Fruit fly (Drosophila melanogaster) whole organism, prepupa: ENCODE measurements around the gene Clic.

Experiments used
- Blimp-1 ChIP-seq: fragments of 200-800 bp; sonication (Bioruptor generic); optimal IDR thresholded peaks from 3 replicates; lab custom pipeline; 2017; ENCODE audit warnings: missing biosample characterization, missing genetic modification characterization, mild to moderate bottlenecking, moderate library complexity, missing genetic modification reagents
- CG10631 ChIP-seq: fragments of 200-800 bp; sonication (Bioruptor generic); optimal IDR thresholded peaks from 2 replicates; lab custom pipeline; 2016; ENCODE audit warnings: missing biosample characterization, missing genetic modification characterization
- CG10669 ChIP-seq: fragments of 200-800 bp; sonication (Bioruptor generic); optimal IDR thresholded peaks from 3 replicates; lab custom pipeline; 2018; ENCODE audit warnings: missing biosample characterization, mild to moderate bottlenecking, missing genetic modification characterization, moderate library complexity
- CG11294 ChIP-seq: fragments of 200-800 bp; sonication (Bioruptor generic); IDR thresholded peaks from 2 replicates; pipeline ENCODE4 v1.3.6; 2022; ENCODE audit warnings: missing biosample characterization, missing genetic modification characterization
- CG11762 ChIP-seq: fragments of 200-800 bp; sonication (Bioruptor generic); optimal IDR thresholded peaks from 3 replicates; lab custom pipeline; 2016; ENCODE audit warnings: missing biosample characterization, missing genetic modification characterization; ENCODE audit not compliant: insufficient read depth
- CG11902 ChIP-seq: fragments of 200-800 bp; sonication (Bioruptor generic); optimal IDR thresholded peaks from 3 replicates; lab custom pipeline; 2016; ENCODE audit warnings: missing biosample characterization, missing genetic modification characterization
- CG1621 ChIP-seq: fragments of 200-800 bp; sonication (Bioruptor generic); optimal IDR thresholded peaks from 3 replicates; lab custom pipeline; 2018; ENCODE audit warnings: missing biosample characterization, mild to moderate bottlenecking, missing genetic modification characterization
- CG3032 ChIP-seq: fragments of 200-800 bp; optimal IDR thresholded peaks from 2 replicates; lab custom pipeline; 2019; ENCODE audit warnings: missing biosample characterization, mild to moderate bottlenecking, missing genetic modification characterization, moderate library complexity
- CG31627 ChIP-seq: fragments of 200-800 bp; sonication (Bioruptor generic); optimal IDR thresholded peaks from 3 replicates; lab custom pipeline; 2016; ENCODE audit warnings: missing biosample characterization, missing genetic modification characterization
- CG32006 ChIP-seq: fragments of 200-800 bp; sonication (Bioruptor generic); optimal IDR thresholded peaks from 3 replicates; lab custom pipeline; 2017; ENCODE audit warnings: missing biosample characterization, mild to moderate bottlenecking, missing genetic modification characterization
- CG3919 ChIP-seq: fragments of 200-800 bp; sonication (Bioruptor generic); optimal IDR thresholded peaks from 3 replicates; lab custom pipeline; 2016; ENCODE audit warnings: missing biosample characterization, missing genetic modification characterization
- CG4318 ChIP-seq: fragments of 200-800 bp; sonication (Bioruptor generic); optimal IDR thresholded peaks from 3 replicates; lab custom pipeline; 2017; ENCODE audit warnings: missing biosample characterization, mild to moderate bottlenecking, missing genetic modification characterization
- CG6163 ChIP-seq: fragments of 200-800 bp; sonication (Bioruptor generic); IDR thresholded peaks from 3 replicates; pipeline ENCODE4 v1.3.6; 2022; ENCODE audit warnings: missing biosample characterization, missing genetic modification characterization
- CG6808 ChIP-seq: fragments of 200-800 bp; sonication (Bioruptor generic); optimal IDR thresholded peaks from 3 replicates; lab custom pipeline; 2017; ENCODE audit warnings: missing biosample characterization, missing genetic modification characterization, mild to moderate bottlenecking, moderate library complexity, missing genetic modification reagents
- CG7368 ChIP-seq: fragments of 200-800 bp; sonication (Bioruptor generic); optimal IDR thresholded peaks from 3 replicates; lab custom pipeline; 2016; ENCODE audit warnings: missing biosample characterization, missing genetic modification characterization
- CG8119 ChIP-seq: fragments of 200-800 bp; sonication (Bioruptor generic); IDR thresholded peaks from 3 replicates; pipeline ENCODE4 v1.3.6; 2022; ENCODE audit warnings: missing biosample characterization, missing genetic modification characterization
- CG8319 ChIP-seq: fragments of 200-800 bp; sonication (Bioruptor generic); optimal IDR thresholded peaks from 3 replicates; lab custom pipeline; 2016; ENCODE audit warnings: missing biosample characterization, missing genetic modification characterization
- CG8632 ChIP-seq: fragments of 200-800 bp; sonication (Bioruptor generic); optimal IDR thresholded peaks from 3 replicates; lab custom pipeline; 2016; ENCODE audit warnings: missing biosample characterization, missing genetic modification characterization
- CG9139 ChIP-seq: fragments of 200-800 bp; sonication (Bioruptor generic); optimal IDR thresholded peaks from 3 replicates; lab custom pipeline; 2017; ENCODE audit warnings: missing biosample characterization, mild to moderate bottlenecking, missing genetic modification characterization
- Eip75B ChIP-seq: fragments of 200-800 bp; sonication (Bioruptor generic); optimal IDR thresholded peaks from 3 replicates; lab custom pipeline; 2016; ENCODE audit warnings: missing biosample characterization, missing genetic modification characterization
- Eip78C ChIP-seq: fragments of 200-800 bp; sonication (Bioruptor generic); peaks from one replicate; lab custom pipeline; 2016; ENCODE audit warnings: missing biosample characterization, missing genetic modification characterization
- Eip93F ChIP-seq: fragments of 200-800 bp; sonication (Bioruptor generic); optimal IDR thresholded peaks from 2 replicates; lab custom pipeline; 2016; ENCODE audit warnings: missing biosample characterization, mild to moderate bottlenecking, missing genetic modification characterization
- Ets21C ChIP-seq: fragments of 200-800 bp; sonication (Bioruptor generic); optimal IDR thresholded peaks from 3 replicates; lab custom pipeline; 2016; ENCODE audit warnings: missing biosample characterization, missing genetic modification characterization
- Gug ChIP-seq: fragments of 200-800 bp; sonication (Bioruptor generic); IDR thresholded peaks from 2 replicates; pipeline ENCODE4 v1.3.6; 2022; ENCODE audit warnings: missing biosample characterization, missing genetic modification characterization
- Hr38 ChIP-seq: sonication (Bioruptor generic); optimal IDR thresholded peaks from 2 replicates; lab custom pipeline; 2016; ENCODE audit warnings: missing biosample characterization, missing genetic modification characterization
- Hr4 ChIP-seq: fragments of 200-800 bp; sonication (Bioruptor generic); optimal IDR thresholded peaks from 3 replicates; lab custom pipeline; 2016; ENCODE audit warnings: missing biosample characterization, missing genetic modification characterization
- Lpt ChIP-seq: fragments of 200-800 bp; sonication (Bioruptor generic); optimal IDR thresholded peaks from 3 replicates; lab custom pipeline; 2016; ENCODE audit warnings: missing biosample characterization, missing genetic modification characterization
- Met ChIP-seq: fragments of 200-800 bp; sonication (Bioruptor generic); optimal IDR thresholded peaks from 3 replicates; lab custom pipeline; 2016; ENCODE audit warnings: missing biosample characterization, missing genetic modification characterization
- OdsH ChIP-seq: fragments of 200-800 bp; sonication (Bioruptor generic); optimal IDR thresholded peaks from 3 replicates; lab custom pipeline; 2016; ENCODE audit warnings: missing biosample characterization, missing genetic modification characterization
- Smox ChIP-seq: fragments of 200-800 bp; sonication (Bioruptor generic); optimal IDR thresholded peaks from 3 replicates; lab custom pipeline; 2016; ENCODE audit warnings: missing biosample characterization, missing genetic modification characterization
- Sox102F ChIP-seq: fragments of 200-800 bp; sonication (Bioruptor generic); optimal IDR thresholded peaks from 2 replicates; lab custom pipeline; 2016; ENCODE audit warnings: missing biosample characterization, mild to moderate bottlenecking, missing genetic modification characterization
- Sox14 ChIP-seq: fragments of 200-800 bp; sonication (Bioruptor generic); optimal IDR thresholded peaks from 3 replicates; lab custom pipeline; 2016; ENCODE audit warnings: missing biosample characterization, missing genetic modification characterization
- Sox15 ChIP-seq: fragments of 200-800 bp; sonication (Bioruptor generic); optimal IDR thresholded peaks from 3 replicates; lab custom pipeline; 2016; ENCODE audit warnings: missing biosample characterization, missing genetic modification characterization
- achi ChIP-seq: fragments of 200-800 bp; sonication (Bioruptor generic); optimal IDR thresholded peaks from 3 replicates; lab custom pipeline; 2016; ENCODE audit warnings: missing biosample characterization, missing genetic modification characterization
- acj6 ChIP-seq: fragments of 200-800 bp; sonication (Bioruptor generic); optimal IDR thresholded peaks from 3 replicates; lab custom pipeline; 2016; ENCODE audit warnings: missing biosample characterization, missing genetic modification characterization
- dac ChIP-seq: fragments of 200-800 bp; sonication (Bioruptor generic); optimal IDR thresholded peaks from 2 replicates; lab custom pipeline; 2017; ENCODE audit warnings: missing biosample characterization, mild to moderate bottlenecking, missing genetic modification characterization
- dsx ChIP-seq: fragments of 200-800 bp; optimal IDR thresholded peaks from 3 replicates; lab custom pipeline; 2019; ENCODE audit warnings: missing biosample characterization, mild to moderate bottlenecking, missing genetic modification characterization, moderate library complexity; ENCODE audit not compliant: poor library complexity, severe bottlenecking
- eg ChIP-seq: fragments of 200-800 bp; sonication (Bioruptor generic); IDR thresholded peaks from 3 replicates; pipeline ENCODE4 v1.3.6; 2022; ENCODE audit warnings: missing biosample characterization, missing genetic modification characterization
- fd59A ChIP-seq: fragments of 200-800 bp; sonication (Bioruptor generic); optimal IDR thresholded peaks from 2 replicates; lab custom pipeline; 2017; ENCODE audit warnings: missing biosample characterization, mild to moderate bottlenecking, missing genetic modification characterization, missing genetic modification reagents
- fd85E ChIP-seq: fragments of 200-800 bp; sonication (Bioruptor generic); optimal IDR thresholded peaks from 3 replicates; lab custom pipeline; 2016; ENCODE audit warnings: missing biosample characterization, missing genetic modification characterization
- fkh ChIP-seq: fragments of 200-800 bp; sonication (Bioruptor generic); optimal IDR thresholded peaks from 3 replicates; lab custom pipeline; 2017; ENCODE audit warnings: missing biosample characterization, mild to moderate bottlenecking, missing genetic modification characterization, moderate library complexity
- pdm3 ChIP-seq: fragments of 200-800 bp; sonication (Bioruptor generic); optimal IDR thresholded peaks from 3 replicates; lab custom pipeline; 2016; ENCODE audit warnings: missing biosample characterization, missing genetic modification characterization
- salr ChIP-seq, 2 experiments: fragments of 200-800 bp; sonication (Bioruptor generic); optimal IDR thresholded peaks; 3 replicates each; lab custom pipeline; 2016 to 2018; ENCODE audit warnings: missing biosample characterization in 2 of 2, missing genetic modification characterization in 2 of 2, mild to moderate bottlenecking in 1 of 2
- spab ChIP-seq: fragments of 200-800 bp; sonication (Bioruptor generic); optimal IDR thresholded peaks from 2 replicates; lab custom pipeline; 2017; ENCODE audit warnings: missing biosample characterization, mild to moderate bottlenecking, missing genetic modification characterization, missing genetic modification reagents
- ss ChIP-seq, 2 experiments: fragments of 200-800 bp; sonication (Bioruptor generic); optimal IDR thresholded peaks; 2 replicates in 1 of 2; 3 replicates in 1 of 2; lab custom pipeline; 2017 to 2018; ENCODE audit warnings: mild to moderate bottlenecking in 2 of 2, missing biosample characterization in 2 of 2, missing genetic modification characterization in 2 of 2, moderate library complexity in 1 of 2
- svp ChIP-seq: fragments of 200-800 bp; sonication (Bioruptor generic); peaks from one replicate; lab custom pipeline; 2016; ENCODE audit warnings: missing biosample characterization, missing genetic modification characterization

The Clic gene

dm6 chrX:13786037-13786667 is 36.0 kb downstream of the Clic start:
- no peak for TF ChIP-seq fkh (GFP tag; lab: Kevin White, UChicago)
- TF ChIP-seq Eip78C (GFP tag; lab: Kevin White, UChicago), result peak; percentile 70
- TF ChIP-seq svp, result peak; percentile 51
- no peak for TF ChIP-seq Sox15

- TF ChIP-seq CG8632 (GFP tag; lab: Kevin White, UChicago), result no peak
- peak; percentile 38 for TF ChIP-seq achi
- TF ChIP-seq Lpt (GFP tag; lab: Kevin White, UChicago), result peak; percentile 23
- peak; percentile 32 for TF ChIP-seq CG31627
- TF ChIP-seq dsx (GFP tag; lab: Kevin White, UChicago), result peak; percentile 57
- peak; percentile 27 for TF ChIP-seq Smox (GFP tag; lab: Kevin White, UChicago)
- peak; percentile 49 for TF ChIP-seq svp
- peak in 1 of 2 experiments; percentile 16 for TF ChIP-seq salr (GFP tag; optimal IDR thresholded peaks at IDR 0.05; lab: Kevin White, UChicago)
- TF ChIP-seq Blimp-1 (GFP tag; lab: Kevin White, UChicago), result no peak
- TF ChIP-seq eg, result peak; percentile 74
- TF ChIP-seq ss (GFP tag; optimal IDR thresholded peaks at IDR 0.05; lab: Kevin White, UChicago), result peak; percentile 19 to 23
- TF ChIP-seq Sox102F, result peak; percentile 40
- no peak for TF ChIP-seq Sox15
- TF ChIP-seq OdsH, result peak; percentile 66
- TF ChIP-seq CG7368 (GFP tag; lab: Kevin White, UChicago), result peak; percentile 3
- peak; percentile 88 for TF ChIP-seq Eip78C (GFP tag; lab: Kevin White, UChicago)
- no peak for TF ChIP-seq Hr38 (GFP tag; lab: Kevin White, UChicago)
- TF ChIP-seq pdm3 (GFP tag; lab: Kevin White, UChicago), result peak; percentile 66
- peak; percentile 84 for TF ChIP-seq Hr4 (GFP tag; lab: Kevin White, UChicago)
- TF ChIP-seq CG9139 (GFP tag; lab: Kevin White, UChicago), result no peak
- TF ChIP-seq Eip93F, result no peak
- peak; percentile 89 for TF ChIP-seq CG32006 (GFP tag; lab: Kevin White, UChicago)
- peak; percentile 61 for TF ChIP-seq CG3919
- TF ChIP-seq CG6808 (GFP tag; lab: Kevin White, UChicago), result peak; percentile 23
- no peak for TF ChIP-seq Ets21C (GFP tag; lab: Kevin White, UChicago)
- TF ChIP-seq CG11762 (GFP tag; lab: Kevin White, UChicago), result no peak
- peak; percentile 16 for TF ChIP-seq CG10631
- TF ChIP-seq CG3032 (tag; lab: Kevin White, UChicago), result peak; percentile 43
- TF ChIP-seq CG6163 (GFP tag; lab: Robert Waterston, UW), result no peak
- TF ChIP-seq CG4318, result peak; percentile 67
- TF ChIP-seq fd59A (GFP tag; lab: Kevin White, UChicago), result peak; percentile 28
- no peak for TF ChIP-seq fd85E (GFP tag; lab: Kevin White, UChicago)
- peak; percentile 55; the same call in 1 of the 2 replicates for TF ChIP-seq Gug (GFP tag; lab: Robert Waterston, UW)
- peak; percentile 58 for TF ChIP-seq dac
- no peak for TF ChIP-seq spab (GFP tag; lab: Kevin White, UChicago)
- TF ChIP-seq CG11902, result peak; percentile 5
- TF ChIP-seq CG8319 (GFP tag; lab: Kevin White, UChicago), result no peak
- TF ChIP-seq CG1621 (tag; lab: Kevin White, UChicago), result peak; percentile 0
- peak; percentile 57 for TF ChIP-seq CG11294 (GFP tag; lab: Robert Waterston, UW)
- peak; percentile 57 for TF ChIP-seq acj6
- peak; percentile 32 for TF ChIP-seq Sox14
- peak; percentile 33 for TF ChIP-seq CG10669 (GFP tag; lab: Kevin White, UChicago)
- peak; percentile 56 for TF ChIP-seq Met (GFP tag; lab: Kevin White, UChicago)
- TF ChIP-seq CG8119 (GFP tag; lab: Robert Waterston, UW), result peak; percentile 72
- TF ChIP-seq Eip75B (GFP tag; lab: Kevin White, UChicago), result peak; percentile 62
- no peak for TF ChIP-seq fkh (GFP tag; lab: Kevin White, UChicago)
These were observed 37.9 kb downstream of the Clic start for dm6 chrX:13783958-13784907.
